Worm (Caenorhabditis elegans) whole organism, early embryonic: ENCODE results near the gene rpi-1.

Experiments
- F13C5.2 ChIP-seq: sonication (generic microtip); optimal IDR thresholded peaks from 2 replicates; lab custom pipeline; 2017; ENCODE audit warnings: mild to moderate bottlenecking, missing genetic modification characterization, inconsistent platforms, missing compliant biosample characterization
- aly-1 ChIP-seq: sonication (generic microtip); optimal IDR thresholded peaks from 2 replicates; lab custom pipeline; 2016; ENCODE audit warnings: missing genetic modification characterization, missing compliant biosample characterization
- ama-1 ChIP-seq: fragments of 150-350 bp; optimal IDR thresholded peaks from 2 replicates; lab custom pipeline; 2014
- ceh-13 ChIP-seq: fragments of 200-800 bp; sonication (Bioruptor generic); optimal IDR thresholded peaks from 2 replicates; lab custom pipeline; 2018; ENCODE audit warnings: mild to moderate bottlenecking, missing genetic modification characterization, missing compliant biosample characterization
- ceh-36 ChIP-seq: sonication (generic microtip); optimal IDR thresholded peaks from 2 replicates; lab custom pipeline; 2016; ENCODE audit warnings: missing genetic modification characterization, inconsistent platforms, missing compliant biosample characterization
- flt-1 ChIP-seq: fragments of 200-800 bp; sonication (Bioruptor generic); IDR thresholded peaks from 2 replicates; pipeline ENCODE4 v1.3.6; 2022; ENCODE audit warnings: missing genetic modification characterization, missing compliant biosample characterization
- hmbx-1 ChIP-seq: sonication (generic microtip); optimal IDR thresholded peaks from 2 replicates; lab custom pipeline; 2016; ENCODE audit warnings: mild to moderate bottlenecking, missing genetic modification characterization, missing compliant biosample characterization
- pes-1 ChIP-seq: fragments of 200-800 bp; sonication (Bioruptor generic); IDR thresholded peaks from 2 replicates; pipeline ENCODE4 v1.3.6; 2022; ENCODE audit warnings: missing genetic modification reagents, missing genetic modification characterization, missing compliant biosample characterization
- scrt-1 ChIP-seq: fragments of 200-800 bp; sonication (Bioruptor generic); IDR thresholded peaks from 2 replicates; pipeline ENCODE4 v1.3.6; 2022; ENCODE audit warnings: missing genetic modification characterization, missing compliant biosample characterization
- tbx-37 ChIP-seq: fragments of 200-800 bp; sonication (Bioruptor generic); conservative IDR thresholded peaks from 2 replicates; pipeline ENCODE4 v1.3.6; 2022; ENCODE audit warnings: missing genetic modification reagents, missing genetic modification characterization, missing compliant biosample characterization

DNA sequence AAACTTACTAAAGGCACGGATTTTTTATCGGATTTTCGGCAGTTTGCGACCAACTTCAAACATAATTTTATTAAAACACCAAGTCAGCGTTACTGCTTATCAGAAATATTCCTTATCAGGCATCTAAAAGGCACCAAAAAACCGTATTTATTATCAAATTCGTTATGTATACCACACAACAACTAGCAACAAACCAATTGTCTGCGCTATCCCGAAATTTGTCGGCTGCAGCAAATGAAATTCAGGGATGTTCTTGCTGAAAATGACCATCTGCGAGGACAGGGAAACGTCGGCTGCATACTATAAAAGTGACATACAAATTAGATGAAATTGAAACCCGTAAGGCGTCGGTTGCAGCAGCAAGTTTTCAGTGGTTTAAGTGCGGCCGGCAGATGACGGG is 35.8 kb upstream of the rpi-1 start:
- no peak for TF ChIP-seq hmbx-1
- TF ChIP-seq F13C5.2 (tag; lab: Kevin White, UChicago) = no peak
- TF ChIP-seq ceh-13 (GFP tag; lab: Kevin White, UChicago) = no peak
- no peak for TF ChIP-seq ama-1
- no peak for TF ChIP-seq ceh-36 (tag; lab: Kevin White, UChicago)
- TF ChIP-seq scrt-1 (GFP tag; lab: Robert Waterston, UW) = no peak
- TF ChIP-seq pes-1 = no peak
- no peak for TF ChIP-seq tbx-37 (GFP tag; lab: Robert Waterston, UW)
- TF ChIP-seq aly-1 (tag; lab: Kevin White, UChicago) = no peak
- TF ChIP-seq flt-1 (GFP tag; lab: Robert Waterston, UW) = no peak
